Worm (Caenorhabditis elegans) whole organism, L2 larva: ENCODE data around the gene myo-2.

Experiments used
- F13H6.1 ChIP-seq: sonication (generic microtip); optimal IDR thresholded peaks from 2 replicates; lab custom pipeline; 2016; ENCODE audit warnings: missing genetic modification characterization, missing compliant biosample characterization
- ama-1 ChIP-seq: fragments of 150-350 bp; optimal IDR thresholded peaks from 2 replicates; lab custom pipeline; 2018; ENCODE audit warnings: inconsistent platforms
- egl-27 ChIP-seq: sonication (generic microtip); optimal IDR thresholded peaks from 3 replicates; lab custom pipeline; 2017; ENCODE audit warnings: missing biosample characterization, missing genetic modification reagents, missing genetic modification characterization
- elt-3 ChIP-seq: sonication (generic microtip); optimal IDR thresholded peaks from 2 replicates; lab custom pipeline; 2017; ENCODE audit warnings: missing biosample characterization, missing genetic modification characterization
- nhr-25 ChIP-seq: fragments of 150-350 bp; sonication (generic microtip); optimal IDR thresholded peaks from 3 replicates; lab custom pipeline; 2014; ENCODE audit warnings: missing biosample characterization, missing genetic modification characterization
- unc-62 ChIP-seq: fragments of 150-350 bp; optimal IDR thresholded peaks from 2 replicates; lab custom pipeline; 2014; ENCODE audit warnings: missing biosample characterization, missing genetic modification reagents, missing genetic modification characterization
- ztf-11 ChIP-seq: sonication (generic microtip); optimal IDR thresholded peaks from 2 replicates; lab custom pipeline; 2017; ENCODE audit warnings: missing biosample characterization, missing genetic modification characterization

- TF ChIP-seq nhr-25 (tag; lab: Kevin White, UChicago): no peak
- TF ChIP-seq ama-1 (lab: Kevin White, UChicago): no peak
- TF ChIP-seq elt-3 (tag; lab: Kevin White, UChicago): no peak
- no peak for TF ChIP-seq unc-62
- no peak for TF ChIP-seq ztf-11
- peak; percentile 3 for TF ChIP-seq F13H6.1 (tag; lab: Kevin White, UChicago)
- TF ChIP-seq egl-27: no peak
Measured at ce11 chrX:12439998-12440722, 27.7 kb upstream of the myo-2 start.
